Fruit fly (Drosophila melanogaster) whole organism, prepupa: ENCODE results near the gene CG43925.

Experiments
- CG10631 ChIP-seq: fragments of 200-800 bp; sonication (Bioruptor generic); optimal IDR thresholded peaks from 2 replicates; lab custom pipeline; 2016; ENCODE audit warnings: missing biosample characterization, missing genetic modification characterization
- CG10669 ChIP-seq: fragments of 200-800 bp; sonication (Bioruptor generic); optimal IDR thresholded peaks from 3 replicates; lab custom pipeline; 2018; ENCODE audit warnings: missing biosample characterization, mild to moderate bottlenecking, missing genetic modification characterization, moderate library complexity
- CG11294 ChIP-seq: fragments of 200-800 bp; sonication (Bioruptor generic); IDR thresholded peaks from 2 replicates; pipeline ENCODE4 v1.3.6; 2022; ENCODE audit warnings: missing biosample characterization, missing genetic modification characterization
- CG11762 ChIP-seq: fragments of 200-800 bp; sonication (Bioruptor generic); optimal IDR thresholded peaks from 3 replicates; lab custom pipeline; 2016; ENCODE audit warnings: missing biosample characterization, missing genetic modification characterization; ENCODE audit not compliant: insufficient read depth
- CG11902 ChIP-seq: fragments of 200-800 bp; sonication (Bioruptor generic); optimal IDR thresholded peaks from 3 replicates; lab custom pipeline; 2016; ENCODE audit warnings: missing biosample characterization, missing genetic modification characterization
- CG1621 ChIP-seq: fragments of 200-800 bp; sonication (Bioruptor generic); optimal IDR thresholded peaks from 3 replicates; lab custom pipeline; 2018; ENCODE audit warnings: missing biosample characterization, mild to moderate bottlenecking, missing genetic modification characterization
- CG16779 ChIP-seq: fragments of 200-800 bp; sonication (Bioruptor generic); optimal IDR thresholded peaks from 3 replicates; lab custom pipeline; 2017; ENCODE audit warnings: missing biosample characterization, mild to moderate bottlenecking, missing genetic modification characterization
- CG3032 ChIP-seq: fragments of 200-800 bp; optimal IDR thresholded peaks from 2 replicates; lab custom pipeline; 2019; ENCODE audit warnings: missing biosample characterization, mild to moderate bottlenecking, missing genetic modification characterization, moderate library complexity
- CG31627 ChIP-seq: fragments of 200-800 bp; sonication (Bioruptor generic); optimal IDR thresholded peaks from 3 replicates; lab custom pipeline; 2016; ENCODE audit warnings: missing biosample characterization, missing genetic modification characterization
- CG34406 ChIP-seq: fragments of 200-800 bp; sonication (Bioruptor generic); optimal IDR thresholded peaks from 3 replicates; lab custom pipeline; 2016; ENCODE audit warnings: missing biosample characterization, missing genetic modification characterization
- CG3919 ChIP-seq: fragments of 200-800 bp; sonication (Bioruptor generic); optimal IDR thresholded peaks from 3 replicates; lab custom pipeline; 2016; ENCODE audit warnings: missing biosample characterization, missing genetic modification characterization
- CG4318 ChIP-seq: fragments of 200-800 bp; sonication (Bioruptor generic); optimal IDR thresholded peaks from 3 replicates; lab custom pipeline; 2017; ENCODE audit warnings: missing biosample characterization, mild to moderate bottlenecking, missing genetic modification characterization
- CG6163 ChIP-seq: fragments of 200-800 bp; sonication (Bioruptor generic); IDR thresholded peaks from 3 replicates; pipeline ENCODE4 v1.3.6; 2022; ENCODE audit warnings: missing biosample characterization, missing genetic modification characterization
- CG6276 ChIP-seq: fragments of 200-800 bp; sonication (Bioruptor generic); optimal IDR thresholded peaks from 2 replicates; lab custom pipeline; 2017; ENCODE audit warnings: missing biosample characterization, mild to moderate bottlenecking, missing genetic modification characterization
- CG6792 ChIP-seq: fragments of 200-800 bp; sonication (Bioruptor generic); optimal IDR thresholded peaks from 3 replicates; lab custom pipeline; 2016; ENCODE audit warnings: missing biosample characterization, missing genetic modification characterization
- CG6808 ChIP-seq: fragments of 200-800 bp; sonication (Bioruptor generic); optimal IDR thresholded peaks from 3 replicates; lab custom pipeline; 2017; ENCODE audit warnings: missing biosample characterization, missing genetic modification characterization, mild to moderate bottlenecking, moderate library complexity, missing genetic modification reagents
- CG6854 ChIP-seq: fragments of 200-800 bp; sonication (Bioruptor generic); optimal IDR thresholded peaks from 2 replicates; lab custom pipeline; 2017; ENCODE audit warnings: missing biosample characterization, mild to moderate bottlenecking, missing genetic modification characterization
- CG7368 ChIP-seq: fragments of 200-800 bp; sonication (Bioruptor generic); optimal IDR thresholded peaks from 3 replicates; lab custom pipeline; 2016; ENCODE audit warnings: missing biosample characterization, missing genetic modification characterization
- CG8119 ChIP-seq: fragments of 200-800 bp; sonication (Bioruptor generic); IDR thresholded peaks from 3 replicates; pipeline ENCODE4 v1.3.6; 2022; ENCODE audit warnings: missing biosample characterization, missing genetic modification characterization
- CG8632 ChIP-seq: fragments of 200-800 bp; sonication (Bioruptor generic); optimal IDR thresholded peaks from 3 replicates; lab custom pipeline; 2016; ENCODE audit warnings: missing biosample characterization, missing genetic modification characterization
- CG9139 ChIP-seq: fragments of 200-800 bp; sonication (Bioruptor generic); optimal IDR thresholded peaks from 3 replicates; lab custom pipeline; 2017; ENCODE audit warnings: missing biosample characterization, mild to moderate bottlenecking, missing genetic modification characterization
- Eip93F ChIP-seq: fragments of 200-800 bp; sonication (Bioruptor generic); optimal IDR thresholded peaks from 2 replicates; lab custom pipeline; 2016; ENCODE audit warnings: missing biosample characterization, mild to moderate bottlenecking, missing genetic modification characterization
- Ets21C ChIP-seq: fragments of 200-800 bp; sonication (Bioruptor generic); optimal IDR thresholded peaks from 3 replicates; lab custom pipeline; 2016; ENCODE audit warnings: missing biosample characterization, missing genetic modification characterization
- Ets96B ChIP-seq: fragments of 200-800 bp; optimal IDR thresholded peaks from 2 replicates; lab custom pipeline; 2019; ENCODE audit warnings: missing biosample characterization, mild to moderate bottlenecking, missing genetic modification characterization, moderate library complexity
- Gug ChIP-seq: fragments of 200-800 bp; sonication (Bioruptor generic); IDR thresholded peaks from 2 replicates; pipeline ENCODE4 v1.3.6; 2022; ENCODE audit warnings: missing biosample characterization, missing genetic modification characterization
- Hr38 ChIP-seq: sonication (Bioruptor generic); optimal IDR thresholded peaks from 2 replicates; lab custom pipeline; 2016; ENCODE audit warnings: missing biosample characterization, missing genetic modification characterization
- Lpt ChIP-seq: fragments of 200-800 bp; sonication (Bioruptor generic); optimal IDR thresholded peaks from 3 replicates; lab custom pipeline; 2016; ENCODE audit warnings: missing biosample characterization, missing genetic modification characterization
- Smox ChIP-seq: fragments of 200-800 bp; sonication (Bioruptor generic); optimal IDR thresholded peaks from 3 replicates; lab custom pipeline; 2016; ENCODE audit warnings: missing biosample characterization, missing genetic modification characterization
- Sox102F ChIP-seq: fragments of 200-800 bp; sonication (Bioruptor generic); optimal IDR thresholded peaks from 2 replicates; lab custom pipeline; 2016; ENCODE audit warnings: missing biosample characterization, mild to moderate bottlenecking, missing genetic modification characterization
- Sox14 ChIP-seq: fragments of 200-800 bp; sonication (Bioruptor generic); optimal IDR thresholded peaks from 3 replicates; lab custom pipeline; 2016; ENCODE audit warnings: missing biosample characterization, missing genetic modification characterization
- Sox15 ChIP-seq: fragments of 200-800 bp; sonication (Bioruptor generic); optimal IDR thresholded peaks from 3 replicates; lab custom pipeline; 2016; ENCODE audit warnings: missing biosample characterization, missing genetic modification characterization
- cyc ChIP-seq: fragments of 200-800 bp; sonication (Bioruptor generic); optimal IDR thresholded peaks from 3 replicates; lab custom pipeline; 2016; ENCODE audit warnings: missing biosample characterization, missing genetic modification characterization
- dac ChIP-seq: fragments of 200-800 bp; sonication (Bioruptor generic); optimal IDR thresholded peaks from 2 replicates; lab custom pipeline; 2017; ENCODE audit warnings: missing biosample characterization, mild to moderate bottlenecking, missing genetic modification characterization
- eg ChIP-seq: fragments of 200-800 bp; sonication (Bioruptor generic); IDR thresholded peaks from 3 replicates; pipeline ENCODE4 v1.3.6; 2022; ENCODE audit warnings: missing biosample characterization, missing genetic modification characterization
- esn ChIP-seq: fragments of 200-800 bp; sonication (Bioruptor generic); optimal IDR thresholded peaks from 2 replicates; lab custom pipeline; 2016; ENCODE audit warnings: missing biosample characterization, mild to moderate bottlenecking, missing genetic modification characterization, moderate library complexity
- fd59A ChIP-seq: fragments of 200-800 bp; sonication (Bioruptor generic); optimal IDR thresholded peaks from 2 replicates; lab custom pipeline; 2017; ENCODE audit warnings: missing biosample characterization, mild to moderate bottlenecking, missing genetic modification characterization, missing genetic modification reagents
- fkh ChIP-seq: fragments of 200-800 bp; sonication (Bioruptor generic); optimal IDR thresholded peaks from 3 replicates; lab custom pipeline; 2017; ENCODE audit warnings: missing biosample characterization, mild to moderate bottlenecking, missing genetic modification characterization, moderate library complexity
- net ChIP-seq: fragments of 200-800 bp; sonication (Bioruptor generic); optimal IDR thresholded peaks from 3 replicates; lab custom pipeline; 2016; ENCODE audit warnings: missing biosample characterization, missing genetic modification characterization
- pdm3 ChIP-seq: fragments of 200-800 bp; sonication (Bioruptor generic); optimal IDR thresholded peaks from 3 replicates; lab custom pipeline; 2016; ENCODE audit warnings: missing biosample characterization, missing genetic modification characterization
- spab ChIP-seq: fragments of 200-800 bp; sonication (Bioruptor generic); optimal IDR thresholded peaks from 2 replicates; lab custom pipeline; 2017; ENCODE audit warnings: missing biosample characterization, mild to moderate bottlenecking, missing genetic modification characterization, missing genetic modification reagents
- ss ChIP-seq, 2 experiments: fragments of 200-800 bp; sonication (Bioruptor generic); optimal IDR thresholded peaks; 2 replicates in 1 of 2; 3 replicates in 1 of 2; lab custom pipeline; 2017 to 2018; ENCODE audit warnings: mild to moderate bottlenecking in 2 of 2, missing biosample characterization in 2 of 2, missing genetic modification characterization in 2 of 2, moderate library complexity in 1 of 2
- topi ChIP-seq: fragments of 200-800 bp; sonication (Bioruptor generic); optimal IDR thresholded peaks from 3 replicates; lab custom pipeline; 2016; ENCODE audit warnings: missing biosample characterization, missing genetic modification characterization
- vri ChIP-seq: fragments of 200-800 bp; sonication (Bioruptor generic); optimal IDR thresholded peaks from 3 replicates; lab custom pipeline; 2016; ENCODE audit warnings: missing biosample characterization, mild to moderate bottlenecking, missing genetic modification characterization

Gene CG43925

DNA sequence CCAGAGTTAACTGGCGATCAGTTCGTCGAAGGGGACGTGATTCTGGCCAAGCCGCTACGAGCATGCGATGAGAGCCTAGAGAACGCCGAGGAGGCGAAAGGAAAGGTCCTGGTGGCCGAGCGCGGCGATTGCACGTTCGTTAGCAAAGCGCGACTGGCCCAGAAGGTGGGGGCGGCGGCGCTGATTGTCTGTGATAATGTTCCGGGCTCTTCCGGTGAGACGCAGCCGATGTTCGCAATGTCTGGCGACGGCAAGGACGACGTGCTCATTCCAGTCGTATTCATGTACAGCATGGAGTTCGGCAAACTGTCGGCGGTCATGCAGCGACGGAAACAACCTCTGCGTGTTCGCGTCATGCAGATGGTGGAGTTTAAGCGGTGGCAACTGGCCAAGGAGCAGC, 19.6 kb downstream of the CG43925 start:
- TF ChIP-seq CG6808 (no peak), Hr38 (GFP tag; lab: Kevin White, UChicago) (no peak), CG4318 (GFP tag; lab: Kevin White, UChicago) (no peak), CG16779 (no peak), CG10631 (GFP tag; lab: Kevin White, UChicago) (no peak), CG3919 (GFP tag; lab: Kevin White, UChicago) (no peak), CG11902 (GFP tag; lab: Kevin White, UChicago) (no peak), fkh (GFP tag; lab: Kevin White, UChicago) (no peak), Sox14 (GFP tag; lab: Kevin White, UChicago) (no peak), dac (GFP tag; lab: Kevin White, UChicago) (no peak), pdm3 (GFP tag; lab: Kevin White, UChicago) (no peak), Ets96B (tag; lab: Kevin White, UChicago) (no peak), Sox102F (GFP tag; lab: Kevin White, UChicago) (no peak), CG10669 (GFP tag; lab: Kevin White, UChicago) (no peak), ss (GFP tag; optimal IDR thresholded peaks at IDR 0.05; lab: Kevin White, UChicago) (no peak), CG6854 (GFP tag; lab: Kevin White, UChicago) (no peak), Lpt (GFP tag; lab: Kevin White, UChicago) (no peak), topi (GFP tag; lab: Kevin White, UChicago) (no peak)
- TF ChIP-seq, all 60 proteins: peak for 0

DNA sequence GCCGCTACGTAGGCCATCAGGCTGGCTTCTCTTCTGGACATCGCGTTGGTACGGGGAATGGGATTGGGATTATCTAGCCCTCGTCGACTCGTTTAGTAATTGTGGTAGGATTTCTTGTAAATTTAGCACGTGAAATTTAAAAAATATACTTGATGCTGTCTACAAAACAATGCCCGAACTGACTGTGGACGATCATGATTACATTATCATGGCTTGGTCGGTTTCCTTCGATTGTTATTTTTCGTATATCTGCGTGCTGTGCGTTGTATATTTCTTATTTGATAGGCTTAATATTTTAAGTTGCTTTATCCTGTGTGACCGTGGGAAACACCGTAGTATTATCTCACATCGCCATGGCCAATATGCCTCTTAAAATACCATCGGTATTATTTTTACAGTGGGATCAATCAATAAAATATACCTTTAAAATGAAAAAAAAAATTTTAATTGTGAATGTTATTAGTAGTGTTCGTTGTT, 26.8 kb downstream of the CG43925 start, which contains the start of gene CG16972:
CG16972 (minus strand) TSS at position 336 of the 477 bp plus-strand sequence.
- no peak for TF ChIP-seq topi (GFP tag; lab: Kevin White, UChicago)
- TF ChIP-seq CG1621 = peak; percentile 99
- TF ChIP-seq Eip93F = no peak
- TF ChIP-seq CG6163 = no peak
- no peak for TF ChIP-seq CG10669 (GFP tag; lab: Kevin White, UChicago)
- TF ChIP-seq vri (GFP tag; lab: Kevin White, UChicago) = no peak
- TF ChIP-seq CG3919 (GFP tag; lab: Kevin White, UChicago) = no peak
- no peak; the same call in 1 of the 3 replicates for TF ChIP-seq eg (GFP tag; lab: Robert Waterston, UW)
- 0 out of 3 replicates have a peak, but pooled peaks have one; percentile 15 for TF ChIP-seq CG8119
- no peak for TF ChIP-seq CG6276
- TF ChIP-seq dac (GFP tag; lab: Kevin White, UChicago) = no peak
- TF ChIP-seq spab (GFP tag; lab: Kevin White, UChicago) = no peak
- TF ChIP-seq ss (GFP tag; optimal IDR thresholded peaks at IDR 0.05; lab: Kevin White, UChicago) = no peak

DNA sequence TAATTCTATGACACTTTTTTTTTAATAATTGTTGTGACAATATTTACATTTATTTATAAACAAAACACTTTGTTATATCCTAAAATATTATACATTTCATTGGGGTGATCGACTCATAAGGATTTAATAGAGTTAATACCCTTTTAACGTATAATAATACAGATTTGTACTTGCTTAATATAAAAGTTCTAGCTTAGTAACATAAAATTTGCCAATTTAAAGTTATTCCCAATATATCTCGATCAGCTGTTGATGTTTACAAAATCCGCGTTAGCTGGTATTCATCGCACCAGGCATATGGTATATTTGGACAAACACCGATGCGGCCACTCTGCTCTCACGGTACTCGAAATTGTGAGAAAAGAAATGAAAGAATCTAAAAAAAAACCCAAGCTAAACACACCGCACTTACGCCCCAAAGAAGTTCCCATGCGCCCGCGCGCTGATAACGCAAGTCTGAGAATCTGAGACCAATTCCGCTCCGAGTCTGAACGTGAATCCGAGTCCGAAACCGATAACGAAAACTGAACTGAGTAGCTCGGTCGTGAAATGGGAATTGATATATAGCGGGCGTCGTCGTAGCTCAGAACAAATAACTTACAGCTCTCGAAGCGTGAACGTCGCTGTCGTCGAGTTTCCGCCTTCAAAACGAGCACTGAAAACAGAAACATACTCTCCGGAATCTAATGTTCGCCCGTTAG, 27.4 kb downstream of the CG43925 start, which contains the start of gene Pect:
Pect (plus strand) TSS at position 326 of the 701 bp plus-strand sequence.
- TF ChIP-seq Sox15 (GFP tag; lab: Kevin White, UChicago) = peak; percentile 13
- no peak for TF ChIP-seq CG7368
- TF ChIP-seq Smox (GFP tag; lab: Kevin White, UChicago) = no peak
- TF ChIP-seq CG31627 = no peak
- TF ChIP-seq fd59A (GFP tag; lab: Kevin White, UChicago) = no peak
- TF ChIP-seq vri (GFP tag; lab: Kevin White, UChicago) = no peak
- TF ChIP-seq CG16779 = no peak
- no peak for TF ChIP-seq Sox102F (GFP tag; lab: Kevin White, UChicago)
- peak; percentile 68 for TF ChIP-seq CG3032 (tag; lab: Kevin White, UChicago)
- no peak for TF ChIP-seq Gug (GFP tag; lab: Robert Waterston, UW)
- TF ChIP-seq cyc (GFP tag; lab: Kevin White, UChicago) = no peak
- TF ChIP-seq CG3919 (GFP tag; lab: Kevin White, UChicago) = no peak
- no peak for TF ChIP-seq CG34406
- no peak for TF ChIP-seq Hr38 (GFP tag; lab: Kevin White, UChicago)
- TF ChIP-seq esn (GFP tag; lab: Kevin White, UChicago) = peak; percentile 41
- no peak; the same call in 1 of the 3 replicates for TF ChIP-seq CG8119
- TF ChIP-seq dac (GFP tag; lab: Kevin White, UChicago) = no peak
- TF ChIP-seq CG6808 = no peak
- TF ChIP-seq CG9139 = no peak
- TF ChIP-seq CG8632 (GFP tag; lab: Kevin White, UChicago) = no peak
- TF ChIP-seq CG1621 = no peak
- no peak for TF ChIP-seq CG6276
- TF ChIP-seq fkh (GFP tag; lab: Kevin White, UChicago) = peak; percentile 54
- no peak; the same call in 1 of the 2 replicates for TF ChIP-seq CG11294 (GFP tag; lab: Robert Waterston, UW)
- no peak for TF ChIP-seq pdm3 (GFP tag; lab: Kevin White, UChicago)
- no peak for TF ChIP-seq CG6792
- no peak for TF ChIP-seq CG10631 (GFP tag; lab: Kevin White, UChicago)
- TF ChIP-seq net (GFP tag; lab: Kevin White, UChicago) = no peak
- TF ChIP-seq spab (GFP tag; lab: Kevin White, UChicago) = no peak
- peak; percentile 37; the same call in 2 of the 3 replicates for TF ChIP-seq eg (GFP tag; lab: Robert Waterston, UW)
- TF ChIP-seq Ets21C (GFP tag; lab: Kevin White, UChicago) = no peak
- TF ChIP-seq Lpt (GFP tag; lab: Kevin White, UChicago) = no peak
- no peak for TF ChIP-seq CG11762 (GFP tag; lab: Kevin White, UChicago)
